ENCODE assay signal across 7 fruit fly cellular contexts in the genomic region with DNA sequence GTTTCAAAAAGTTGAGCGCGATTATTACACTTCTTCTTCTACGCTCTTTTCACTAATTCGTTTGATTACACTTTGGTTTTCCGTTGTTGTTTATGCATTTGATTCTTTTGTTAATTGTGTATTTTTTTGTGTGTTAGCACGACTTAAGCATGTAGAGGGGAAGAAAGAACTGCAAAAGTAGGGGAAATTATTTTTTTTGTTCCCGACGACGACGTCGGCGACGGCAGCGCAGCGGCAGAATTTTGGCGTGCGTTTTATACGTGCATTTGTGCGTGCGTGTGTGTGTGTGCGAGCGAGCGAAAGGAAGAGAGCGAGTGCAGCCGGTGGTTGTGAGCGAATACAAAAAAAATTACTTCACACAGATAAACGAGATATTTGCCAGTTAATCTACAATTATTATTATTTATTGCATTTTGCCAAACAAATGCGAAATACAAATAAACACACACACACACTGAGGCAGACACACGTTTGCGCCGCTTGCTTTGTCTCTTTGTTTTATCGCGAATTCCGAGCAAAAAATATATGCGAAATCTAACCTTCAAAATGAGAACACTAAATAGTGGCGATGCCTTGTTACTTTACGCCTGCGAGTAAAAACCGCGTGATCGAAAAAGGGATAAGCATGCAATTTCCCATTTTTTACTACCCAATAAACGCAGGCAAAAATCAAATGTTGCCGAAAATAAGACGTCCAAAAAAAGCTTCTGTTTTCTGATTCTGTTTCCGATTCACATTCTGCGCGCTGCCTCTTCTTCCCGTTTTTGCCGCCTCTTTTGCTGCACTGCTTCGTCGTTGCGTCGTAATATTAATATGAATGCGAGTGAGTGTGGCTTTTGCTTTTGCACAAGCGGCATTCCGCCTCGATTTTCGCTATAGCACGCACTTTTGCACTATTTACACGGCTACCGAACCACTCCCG.
TF ChIP-seq lines count a peak whose summit lies in the region.

No protein-coding gene starts in this region.

- no peak for TF ChIP-seq CTCF in whole organism, embryonic (GFP tag; optimal IDR thresholded peaks at IDR 0.05; lab: Kevin White, UChicago)

TF ChIP-seq in Kc167, 6 proteins besides CTCF, POLR2A, EP300 and RAD21:
- TF ChIP-seq psq (optimal IDR thresholded peaks at IDR 0.05; lab: Kevin White, UChicago) (peak; percentile 69), Myc (optimal IDR thresholded peaks at IDR 0.05; lab: Kevin White, UChicago) (no peak), insv (optimal IDR thresholded peaks at IDR 0.05; lab: Kevin White, UChicago) (no peak), h (optimal IDR thresholded peaks at IDR 0.05; lab: Kevin White, UChicago) (no peak), ttk (optimal IDR thresholded peaks at IDR 0.05; lab: Kevin White, UChicago) (no peak)

TF ChIP-seq in whole organism, 6 proteins besides CTCF, POLR2A, EP300 and RAD21:
- no peak for TF ChIP-seq pan (optimal IDR thresholded peaks at IDR 0.05; lab: Kevin White, UChicago)
- TF ChIP-seq CG8478 (optimal IDR thresholded peaks at IDR 0.05; lab: Kevin White, UChicago) = peak; percentile 32
- TF ChIP-seq psq (optimal IDR thresholded peaks at IDR 0.05; lab: Kevin White, UChicago) = peak; percentile 32
TF ChIP-seq in whole organism: peak in this region for 2.

TF ChIP-seq in whole organism, adult, 20 proteins besides CTCF, POLR2A, EP300 and RAD21 (continues in another document):
- TF ChIP-seq Hr96 (GFP tag; optimal IDR thresholded peaks at IDR 0.05; lab: Kevin White, UChicago) = no peak
- TF ChIP-seq tj (GFP tag; optimal IDR thresholded peaks at IDR 0.05; lab: Kevin White, UChicago) = no peak
- no peak for TF ChIP-seq CG1620 (GFP tag; optimal IDR thresholded peaks at IDR 0.05; lab: Kevin White, UChicago)
- no peak for TF ChIP-seq CG12768 (GFP tag; optimal IDR thresholded peaks at IDR 0.05; lab: Kevin White, UChicago)
- peak; percentile 32 for TF ChIP-seq kay (GFP tag; lab: Kevin White, UChicago; ENCODE audit: borderline replicate concordance)
- no peak for TF ChIP-seq cic (GFP tag; optimal IDR thresholded peaks at IDR 0.05; lab: Kevin White, UChicago)
- no peak for TF ChIP-seq CG7045 (GFP tag; optimal IDR thresholded peaks at IDR 0.05; lab: Kevin White, UChicago)
- no peak for TF ChIP-seq Crg-1 (GFP tag; optimal IDR thresholded peaks at IDR 0.05; lab: Kevin White, UChicago)
- TF ChIP-seq Mnt (GFP tag; optimal IDR thresholded peaks at IDR 0.05; lab: Kevin White, UChicago) = no peak
- no peak for TF ChIP-seq bab1 (GFP tag; optimal IDR thresholded peaks at IDR 0.05; lab: Kevin White, UChicago)
- peak; percentile 99 for TF ChIP-seq pad (GFP tag; optimal IDR thresholded peaks at IDR 0.05; lab: Kevin White, UChicago)
- no peak for TF ChIP-seq Clk (GFP tag; optimal IDR thresholded peaks at IDR 0.05; lab: Kevin White, UChicago)
- no peak for TF ChIP-seq toe (GFP tag; optimal IDR thresholded peaks at IDR 0.05; lab: Kevin White, UChicago)
- peak; percentile 1 for TF ChIP-seq CG11617 (GFP tag; optimal IDR thresholded peaks at IDR 0.05; lab: Kevin White, UChicago)
- no peak for TF ChIP-seq CG14711 (tag; optimal IDR thresholded peaks at IDR 0.05; lab: Kevin White, UChicago)

TF ChIP-seq in whole organism, embryonic, 481 proteins besides CTCF, POLR2A, EP300 and RAD21 (continues in another document):
- TF ChIP-seq CG10366 (GFP tag; IDR thresholded peaks at IDR 0.05; lab: Robert Waterston, UW) (no peak), CG17385 (GFP tag; optimal IDR thresholded peaks at IDR 0.05; lab: Kevin White, UChicago) (peak; percentile 79), TFAM (GFP tag; optimal IDR thresholded peaks at IDR 0.05; lab: Kevin White, UChicago) (no peak), eve (GFP tag; optimal IDR thresholded peaks at IDR 0.05; lab: Kevin White, UChicago) (peak in 1 of 2 experiments; percentile 30), crol (GFP tag; IDR thresholded peaks at IDR 0.05; lab: Robert Waterston, UW) (no peak), CG16779 (GFP tag; IDR thresholded peaks at IDR 0.05; lab: Robert Waterston, UW) (no peak), HmgD (GFP tag; optimal IDR thresholded peaks at IDR 0.05; lab: Kevin White, UChicago) (no peak), CG15269 (tag; optimal IDR thresholded peaks at IDR 0.05; lab: Kevin White, UChicago) (no peak), sd (tag; optimal IDR thresholded peaks at IDR 0.05; lab: Kevin White, UChicago) (peak; percentile 47), lov (optimal IDR thresholded peaks at IDR 0.05; lab: Kevin White, UChicago) (peak; percentile 27), lov (GFP tag; IDR thresholded peaks at IDR 0.05; lab: Robert Waterston, UW) (no peak), insv (GFP tag; optimal IDR thresholded peaks at IDR 0.05; lab: Kevin White, UChicago) (peak in 1 of 2 experiments; percentile 15), Aef1 (GFP tag; IDR thresholded peaks at IDR 0.05; lab: Robert Waterston, UW) (no peak), nerfin-1 (tag; optimal IDR thresholded peaks at IDR 0.05; lab: Kevin White, UChicago) (peak; percentile 58)

TF ChIP-seq in whole organism, prepupa, 60 proteins besides CTCF, POLR2A, EP300 and RAD21 (continues in another document):
- no peak for TF ChIP-seq dsx (GFP tag; optimal IDR thresholded peaks at IDR 0.05; lab: Kevin White, UChicago; ENCODE audit: poor library complexity, severe bottlenecking)
- no peak for TF ChIP-seq Eip93F (GFP tag; optimal IDR thresholded peaks at IDR 0.05; lab: Kevin White, UChicago)
- no peak for TF ChIP-seq CG4318 (GFP tag; optimal IDR thresholded peaks at IDR 0.05; lab: Kevin White, UChicago)
- peak; percentile 29 for TF ChIP-seq fd85E (GFP tag; optimal IDR thresholded peaks at IDR 0.05; lab: Kevin White, UChicago)
- TF ChIP-seq CG6276 (GFP tag; optimal IDR thresholded peaks at IDR 0.05; lab: Kevin White, UChicago) = no peak
- TF ChIP-seq CG7368 (GFP tag; optimal IDR thresholded peaks at IDR 0.05; lab: Kevin White, UChicago) = no peak
- TF ChIP-seq vri (GFP tag; optimal IDR thresholded peaks at IDR 0.05; lab: Kevin White, UChicago) = peak; percentile 80
- TF ChIP-seq CG6854 (GFP tag; optimal IDR thresholded peaks at IDR 0.05; lab: Kevin White, UChicago) = no peak
- TF ChIP-seq CG10631 (GFP tag; optimal IDR thresholded peaks at IDR 0.05; lab: Kevin White, UChicago) = no peak
- peak; percentile 56 for TF ChIP-seq Sox14 (GFP tag; optimal IDR thresholded peaks at IDR 0.05; lab: Kevin White, UChicago)
- no peak for TF ChIP-seq CG11294 (GFP tag; IDR thresholded peaks at IDR 0.05; lab: Robert Waterston, UW)
- TF ChIP-seq Blimp-1 (GFP tag; optimal IDR thresholded peaks at IDR 0.05; lab: Kevin White, UChicago) = no peak
- TF ChIP-seq OdsH (GFP tag; optimal IDR thresholded peaks at IDR 0.05; lab: Kevin White, UChicago) = no peak
- TF ChIP-seq CG8319 (GFP tag; optimal IDR thresholded peaks at IDR 0.05; lab: Kevin White, UChicago) = no peak
- peak; percentile 75 for TF ChIP-seq Eip78C (GFP tag; lab: Kevin White, UChicago)
- TF ChIP-seq CG15336 (GFP tag; IDR thresholded peaks at IDR 0.05; lab: Robert Waterston, UW) = no peak

TF ChIP-seq in whole organism, pupa, 21 proteins besides CTCF, POLR2A, EP300 and RAD21:
- TF ChIP-seq CG4496 (GFP tag; IDR thresholded peaks at IDR 0.05; lab: Robert Waterston, UW) = peak; percentile 15; the same call in 1 of the 3 replicates
- TF ChIP-seq CG17806 (tag; optimal IDR thresholded peaks at IDR 0.05; lab: Kevin White, UChicago) = no peak
- peak; percentile 12 for TF ChIP-seq EcR (GFP tag; optimal IDR thresholded peaks at IDR 0.05; lab: Kevin White, UChicago)
- TF ChIP-seq CG14655 (GFP tag; optimal IDR thresholded peaks at IDR 0.05; lab: Kevin White, UChicago) = no peak
- no peak for TF ChIP-seq CG13204 (GFP tag; optimal IDR thresholded peaks at IDR 0.05; lab: Kevin White, UChicago)

TF ChIP-seq in whole organism, wandering third instar larva, 38 proteins besides CTCF, POLR2A, EP300 and RAD21:
- TF ChIP-seq sage (GFP tag; optimal IDR thresholded peaks at IDR 0.05; lab: Kevin White, UChicago) (peak; percentile 79), usp (GFP tag; optimal IDR thresholded peaks at IDR 0.05; lab: Kevin White, UChicago) (no peak), tai (GFP tag; optimal IDR thresholded peaks at IDR 0.05; lab: Kevin White, UChicago) (no peak), Hr83 (GFP tag; optimal IDR thresholded peaks at IDR 0.05; lab: Kevin White, UChicago; ENCODE audit: poor library complexity, severe bottlenecking) (no peak), fru (GFP tag; optimal IDR thresholded peaks at IDR 0.05; lab: Kevin White, UChicago) (peak; percentile 67), CrebA (GFP tag; optimal IDR thresholded peaks at IDR 0.05; lab: Kevin White, UChicago; ENCODE audit: borderline replicate concordance) (no peak), CG32264 (GFP tag; optimal IDR thresholded peaks at IDR 0.05; lab: Kevin White, UChicago) (peak; percentile 30), GATAd (GFP tag; optimal IDR thresholded peaks at IDR 0.05; lab: Kevin White, UChicago) (no peak), dl (GFP tag; optimal IDR thresholded peaks at IDR 0.05; lab: Kevin White, UChicago; ENCODE audit: insufficient read depth in 1 of 2, partially characterized antibody in 2 of 2) (no peak), Jra (GFP tag; optimal IDR thresholded peaks at IDR 0.05; lab: Kevin White, UChicago) (no peak), Hnf4 (GFP tag; optimal IDR thresholded peaks at IDR 0.05; lab: Kevin White, UChicago) (no peak), Vsx2 (GFP tag; optimal IDR thresholded peaks at IDR 0.05; lab: Kevin White, UChicago; ENCODE audit: partially characterized antibody) (no peak), psq (GFP tag; optimal IDR thresholded peaks at IDR 0.05; lab: Kevin White, UChicago) (peak; percentile 96), Rel (GFP tag; optimal IDR thresholded peaks at IDR 0.05; lab: Kevin White, UChicago) (peak; percentile 27), Rel (tag; optimal IDR thresholded peaks at IDR 0.05; lab: Kevin White, UChicago) (no peak)
TF ChIP-seq in whole organism, wandering third instar larva: peak in this region for 5.
